Worm (Caenorhabditis elegans) whole organism, L3 larva: Measurements from ENCODE around the gene C52B9.10.
A peak's percentile ranks its signal among the peaks of the same experiment; 100 is the strongest.

Source experiments
- ZK546.5 ChIP-seq: sonication (generic microtip); optimal IDR thresholded peaks from 2 replicates; lab custom pipeline; 2017; ENCODE audit warnings: missing biosample characterization, missing genetic modification characterization
- aly-2 ChIP-seq: fragments of 150-350 bp; optimal IDR thresholded peaks from 2 replicates; lab custom pipeline; 2014; ENCODE audit warnings: missing biosample characterization, missing genetic modification characterization
- ama-1 ChIP-seq: fragments of 150-350 bp; optimal IDR thresholded peaks from 2 replicates; lab custom pipeline; 2018
- ceh-16 ChIP-seq: sonication (generic microtip); optimal IDR thresholded peaks from 2 replicates; lab custom pipeline; 2017; ENCODE audit warnings: missing biosample characterization, missing genetic modification characterization
- ceh-28 ChIP-seq: fragments of 150-350 bp; optimal IDR thresholded peaks from 2 replicates; lab custom pipeline; 2014; ENCODE audit warnings: missing biosample characterization, missing genetic modification reagents, missing genetic modification characterization
- ceh-82 ChIP-seq: fragments of 150-350 bp; optimal IDR thresholded peaks from 2 replicates; lab custom pipeline; 2014; ENCODE audit warnings: missing biosample characterization, missing genetic modification characterization
- ceh-9 ChIP-seq: sonication (generic microtip); optimal IDR thresholded peaks from 2 replicates; lab custom pipeline; 2018; ENCODE audit warnings: missing biosample characterization, missing genetic modification characterization
- daf-12 ChIP-seq: fragments of 150-350 bp; optimal IDR thresholded peaks from 2 replicates; lab custom pipeline; 2014; ENCODE audit warnings: missing biosample characterization, missing genetic modification reagents, missing genetic modification characterization
- elt-1 ChIP-seq: fragments of 150-350 bp; optimal IDR thresholded peaks from 2 replicates; lab custom pipeline; 2014; ENCODE audit warnings: missing biosample characterization, missing genetic modification characterization
- elt-2 ChIP-seq: sonication (generic microtip); optimal IDR thresholded peaks from 2 replicates; lab custom pipeline; 2016; ENCODE audit warnings: missing genetic modification reagents, mild to moderate bottlenecking, missing genetic modification characterization, missing compliant biosample characterization
- elt-3 ChIP-seq, 3 experiments: fragments of 150-350 bp in 1 of 3; sonication (generic microtip) in 2 of 3; optimal IDR thresholded peaks; 2 replicates in 2 of 3; 4 replicates in 1 of 3; lab custom pipeline; 2014 to 2017; ENCODE audit warnings: missing biosample characterization in 3 of 3, missing genetic modification characterization in 3 of 3
- fkh-10 ChIP-seq: sonication (generic microtip); optimal IDR thresholded peaks from 2 replicates; lab custom pipeline; 2017; ENCODE audit warnings: missing biosample characterization, missing genetic modification reagents, missing genetic modification characterization
- fos-1 ChIP-seq: fragments of 150-350 bp; optimal IDR thresholded peaks from 2 replicates; lab custom pipeline; 2014; ENCODE audit warnings: missing biosample characterization, missing genetic modification characterization
- hmg-11 ChIP-seq: sonication (generic microtip); optimal IDR thresholded peaks from 2 replicates; lab custom pipeline; 2016; ENCODE audit warnings: missing genetic modification characterization, missing compliant biosample characterization
- jun-1 ChIP-seq: fragments of 150-350 bp; optimal IDR thresholded peaks from 2 replicates; lab custom pipeline; 2014; ENCODE audit warnings: missing biosample characterization, missing genetic modification reagents, missing genetic modification characterization
- lin-39 ChIP-seq: fragments of 150-350 bp; optimal IDR thresholded peaks from 2 replicates; lab custom pipeline; 2018; ENCODE audit warnings: missing biosample characterization, missing genetic modification reagents, missing genetic modification characterization
- mdl-1 ChIP-seq: fragments of 150-350 bp; optimal IDR thresholded peaks from 2 replicates; lab custom pipeline; 2014; ENCODE audit warnings: missing biosample characterization, missing genetic modification characterization
- nfya-1 ChIP-seq: sonication (generic microtip); optimal IDR thresholded peaks from 2 replicates; lab custom pipeline; 2017; ENCODE audit warnings: missing genetic modification characterization, mild to moderate bottlenecking, missing compliant biosample characterization, antibody characterized with exemption, moderate library complexity; ENCODE audit not compliant: insufficient read depth
- nhr-11 ChIP-seq: fragments of 150-350 bp; optimal IDR thresholded peaks from 2 replicates; lab custom pipeline; 2014; ENCODE audit warnings: missing biosample characterization, missing genetic modification characterization
- nhr-12 ChIP-seq: fragments of 150-350 bp; optimal IDR thresholded peaks from 2 replicates; lab custom pipeline; 2014; ENCODE audit warnings: missing biosample characterization, missing genetic modification characterization
- nhr-23 ChIP-seq: fragments of 150-350 bp; optimal IDR thresholded peaks from 2 replicates; lab custom pipeline; 2014; ENCODE audit warnings: missing biosample characterization, missing genetic modification reagents, missing genetic modification characterization
- nhr-237 ChIP-seq: fragments of 150-350 bp; optimal IDR thresholded peaks from 2 replicates; lab custom pipeline; 2014; ENCODE audit warnings: missing biosample characterization, missing genetic modification characterization
- nhr-25 ChIP-seq: sonication (generic microtip); optimal IDR thresholded peaks from 2 replicates; lab custom pipeline; 2017; ENCODE audit warnings: missing biosample characterization, missing genetic modification characterization
- nhr-28 ChIP-seq: fragments of 150-350 bp; optimal IDR thresholded peaks from 2 replicates; lab custom pipeline; 2014; ENCODE audit warnings: missing biosample characterization, missing genetic modification characterization
- nhr-43 ChIP-seq: sonication (generic microtip); optimal IDR thresholded peaks from 2 replicates; lab custom pipeline; 2016; ENCODE audit warnings: mild to moderate bottlenecking, missing genetic modification characterization, missing compliant biosample characterization; ENCODE audit not compliant: poor library complexity, severe bottlenecking
- nhr-76 ChIP-seq: fragments of 150-350 bp; sonication (generic microtip); optimal IDR thresholded peaks from 5 replicates; lab custom pipeline; 2014; ENCODE audit warnings: missing biosample characterization, missing genetic modification characterization
- pha-4 ChIP-seq: fragments of 150-350 bp; optimal IDR thresholded peaks from 2 replicates; lab custom pipeline; 2014; ENCODE audit warnings: missing biosample characterization, missing genetic modification reagents, missing genetic modification characterization
- pqm-1 ChIP-seq: fragments of 150-350 bp; optimal IDR thresholded peaks from 2 replicates; lab custom pipeline; 2017; ENCODE audit warnings: missing biosample characterization, missing genetic modification characterization, inconsistent platforms
- sea-2 ChIP-seq: fragments of 150-350 bp; sonication (generic microtip); optimal IDR thresholded peaks from 4 replicates; lab custom pipeline; 2014; ENCODE audit warnings: missing biosample characterization, missing genetic modification reagents, missing genetic modification characterization
- skn-1 ChIP-seq: fragments of 150-350 bp; optimal IDR thresholded peaks from 2 replicates; lab custom pipeline; 2014; ENCODE audit warnings: missing biosample characterization, missing genetic modification characterization
- unc-39 ChIP-seq: sonication (generic microtip); optimal IDR thresholded peaks from 4 replicates; lab custom pipeline; 2017; ENCODE audit warnings: missing biosample characterization, missing genetic modification characterization
- ztf-4 ChIP-seq: fragments of 150-350 bp; optimal IDR thresholded peaks from 2 replicates; lab custom pipeline; 2014; ENCODE audit warnings: missing biosample characterization, missing genetic modification characterization

Gene C52B9.10

DNA sequence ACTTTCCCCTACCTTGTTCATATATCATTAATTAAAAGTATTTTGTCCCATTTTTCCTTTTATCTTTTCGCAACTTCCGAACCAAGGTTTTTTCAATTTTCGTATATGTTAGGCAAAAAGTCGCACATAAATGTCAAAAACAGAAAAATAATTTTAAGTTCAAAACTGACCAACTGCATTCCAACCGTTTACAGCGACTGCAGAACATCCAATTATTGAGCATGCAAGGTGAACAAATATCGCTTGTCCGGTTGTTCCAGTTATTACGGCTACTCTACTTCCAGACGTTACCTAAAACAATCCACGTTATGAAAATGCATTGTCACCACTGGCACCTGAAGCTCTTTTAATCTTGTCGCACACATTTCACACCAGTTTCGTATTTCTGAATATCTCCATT is at the start of gene C52B9.10:
TSS of gene C52B9.10 (plus strand) at position 301 of the 400 bp plus-strand sequence.
- TF ChIP-seq nhr-25 (tag; lab: Kevin White, UChicago) (no peak), ceh-82 (tag; lab: Kevin White, UChicago) (no peak), fkh-10 (no peak), ceh-9 (tag; lab: Kevin White, UChicago) (no peak), nhr-76 (no peak), skn-1 (tag; lab: Kevin White, UChicago) (no peak), ceh-16 (tag; lab: Kevin White, UChicago) (no peak)
- TF ChIP-seq, all 47 proteins: peak for 0

DNA sequence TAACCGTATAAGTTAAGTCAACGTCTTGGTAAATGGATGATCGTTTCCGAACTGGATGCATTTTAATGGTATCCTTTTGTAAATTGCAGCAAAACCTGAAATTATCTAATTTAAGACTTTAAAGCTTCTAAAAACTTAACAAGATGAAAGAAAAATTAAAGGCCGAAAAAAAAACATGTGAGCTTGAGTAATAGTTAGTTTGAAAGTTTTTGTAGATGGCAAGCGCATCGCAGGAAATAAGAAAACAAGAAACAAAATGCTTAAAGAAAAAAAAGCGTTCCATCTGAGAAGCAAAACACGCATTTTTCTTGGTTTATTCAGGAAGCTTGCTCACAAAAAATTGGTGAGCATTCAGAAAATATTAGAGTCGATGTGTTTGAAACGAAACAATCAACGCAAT is 38.0 kb upstream of the C52B9.10 start, which contains the start of gene rab-37:
TSS of gene rab-37 (minus strand) at position 101 of the 400 bp plus-strand sequence.
- TF ChIP-seq nhr-11 (tag; lab: Kevin White, UChicago), result no peak
- no peak for TF ChIP-seq fos-1 (tag; lab: Kevin White, UChicago)
- TF ChIP-seq sea-2 (GFP tag; lab: Kevin White, UChicago), result no peak
- no peak for TF ChIP-seq unc-39

DNA sequence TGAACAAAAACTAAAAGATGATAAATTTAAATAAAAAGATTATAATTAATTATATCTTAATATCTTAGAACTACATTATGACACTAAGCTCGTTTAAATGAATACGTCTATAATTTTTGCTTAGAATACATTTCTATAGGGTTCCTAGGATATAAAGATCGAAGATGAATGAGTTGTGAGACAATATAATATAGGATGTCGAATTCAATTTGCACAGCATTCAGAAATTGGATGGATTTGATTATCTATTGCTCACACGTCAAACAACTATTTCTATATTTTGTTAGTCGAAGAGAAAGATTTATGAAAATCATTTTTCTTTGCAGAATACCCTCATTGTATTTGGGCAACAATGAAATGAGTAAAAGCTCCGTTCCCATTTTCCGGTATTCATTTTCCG is 34.7 kb upstream of the C52B9.10 start:
- TF ChIP-seq hmg-11 (no peak), fkh-10 (peak; percentile 45), nhr-23 (tag; lab: Kevin White, UChicago) (no peak), mdl-1 (tag; lab: Kevin White, UChicago) (no peak), elt-3 (tag; optimal IDR thresholded peaks at IDR 0.05; lab: Kevin White, UChicago) (no peak), unc-39 (no peak), fos-1 (tag; lab: Kevin White, UChicago) (no peak), ama-1 (no peak)

DNA sequence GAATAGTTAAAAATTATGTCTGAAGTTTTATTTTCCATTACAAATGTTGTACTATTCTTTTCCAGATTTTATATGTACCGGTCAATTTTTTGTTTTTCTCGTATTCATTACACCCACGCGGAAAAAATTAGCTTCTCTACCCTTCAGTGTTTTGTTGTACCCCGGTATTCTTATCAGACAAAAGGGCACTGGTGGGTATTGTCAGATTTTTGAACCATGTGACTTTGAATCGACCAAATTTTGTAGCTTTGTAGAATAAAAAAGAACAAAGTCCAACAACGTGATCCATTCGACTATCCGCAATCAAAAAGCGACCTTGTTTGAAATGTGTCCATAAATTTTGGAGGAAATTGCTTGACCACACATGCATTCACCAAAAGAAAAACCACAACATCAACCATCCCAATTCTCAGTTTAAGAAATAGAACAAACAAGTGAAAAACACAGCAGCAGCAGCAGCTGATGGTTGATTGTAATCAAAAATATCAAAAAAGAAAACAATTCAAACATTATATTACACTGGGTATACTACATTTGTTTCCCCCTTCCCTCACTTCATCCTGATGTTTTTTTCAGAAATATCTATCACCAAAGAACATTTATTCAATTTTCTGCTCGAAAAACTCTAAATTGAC is 29.1 kb upstream of the C52B9.10 start:
- no peak for TF ChIP-seq nhr-11 (tag; lab: Kevin White, UChicago)
- no peak for TF ChIP-seq nfya-1 (tag; lab: Kevin White, UChicago)
- no peak for TF ChIP-seq ama-1
- no peak for TF ChIP-seq ceh-28 (tag; lab: Kevin White, UChicago)
- no peak for TF ChIP-seq nhr-28 (tag; lab: Kevin White, UChicago)
- no peak for TF ChIP-seq ceh-9 (tag; lab: Kevin White, UChicago)
- TF ChIP-seq mdl-1 (tag; lab: Kevin White, UChicago), result no peak
- peak; percentile 42 for TF ChIP-seq elt-2 (tag; lab: Kevin White, UChicago)
- TF ChIP-seq pqm-1, result peak; percentile 37
- no peak for TF ChIP-seq hmg-11
- TF ChIP-seq fkh-10, result no peak
- no peak for TF ChIP-seq ztf-4 (tag; lab: Kevin White, UChicago)
- TF ChIP-seq fos-1 (tag; lab: Kevin White, UChicago), result no peak
- TF ChIP-seq pha-4 (tag; lab: Kevin White, UChicago), result peak; percentile 9
- TF ChIP-seq nhr-43 (tag; lab: Kevin White, UChicago), result peak; percentile 38
- TF ChIP-seq elt-1 (tag; lab: Kevin White, UChicago), result no peak
- peak; percentile 58 for TF ChIP-seq jun-1 (tag; lab: Kevin White, UChicago)
- no peak for TF ChIP-seq ZK546.5 (tag; lab: Kevin White, UChicago)
- TF ChIP-seq aly-2 (tag; lab: Kevin White, UChicago), result no peak
- no peak for TF ChIP-seq daf-12 (tag; lab: Kevin White, UChicago)
- no peak for TF ChIP-seq sea-2 (GFP tag; lab: Kevin White, UChicago)

DNA sequence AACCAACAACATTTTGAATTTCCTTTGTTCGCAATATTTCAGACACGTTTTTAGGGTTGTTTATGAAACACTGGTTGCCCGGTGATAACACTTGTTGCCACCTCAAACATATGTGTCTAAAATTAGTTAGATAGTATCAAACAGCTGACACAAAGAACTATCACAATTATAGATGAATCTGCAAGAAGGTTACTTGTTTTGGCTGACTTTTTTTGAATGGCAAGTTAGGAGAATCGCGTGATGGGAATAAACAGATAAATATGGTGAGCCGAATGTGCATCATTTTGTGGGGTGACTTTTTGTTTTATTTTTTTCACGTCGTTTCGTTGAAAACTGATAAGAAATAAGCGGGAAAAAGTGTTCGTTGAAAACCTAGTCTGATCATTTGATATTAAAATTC is 28.6 kb upstream of the C52B9.10 start:
- peak; percentile 89 for TF ChIP-seq elt-2 (tag; lab: Kevin White, UChicago)
- TF ChIP-seq nhr-237, result no peak
- TF ChIP-seq elt-1 (tag; lab: Kevin White, UChicago), result peak; percentile 28
- TF ChIP-seq nhr-12 (tag; lab: Kevin White, UChicago), result no peak
- no peak for TF ChIP-seq nhr-43 (tag; lab: Kevin White, UChicago)
- peak; percentile 42 for TF ChIP-seq pha-4 (tag; lab: Kevin White, UChicago)
- TF ChIP-seq nhr-28 (tag; lab: Kevin White, UChicago), result no peak
- no peak for TF ChIP-seq lin-39 (tag; lab: Kevin White, UChicago)
- no peak for TF ChIP-seq daf-12 (tag; lab: Kevin White, UChicago)
- TF ChIP-seq pqm-1, result peak; percentile 91
